Fruit fly (Drosophila melanogaster): Measurements from ENCODE around the gene CG12692.
A peak's percentile ranks its signal among the peaks of the same experiment; 100 is the strongest.
"Not testable (repeated sequence)": the region's sequence is repeated elsewhere in the genome, so short reads cannot be mapped to it uniquely, and the experiment has no call there.

Gene CG12692

dm6 chrX:4318701-4319100 lies 16.6 kb upstream of the CG12692 start, which contains the start of gene mei-9:
TSS of gene mei-9 (minus strand) at chrX:4318801.
- TF ChIP-seq trem (tag; optimal IDR thresholded peaks at IDR 0.05); caup (GFP tag; optimal IDR thresholded peaks at IDR 0.05; ENCODE audit: severe bottlenecking); lilli (GFP tag; optimal IDR thresholded peaks at IDR 0.05): not testable (repeated sequence)

DNA sequence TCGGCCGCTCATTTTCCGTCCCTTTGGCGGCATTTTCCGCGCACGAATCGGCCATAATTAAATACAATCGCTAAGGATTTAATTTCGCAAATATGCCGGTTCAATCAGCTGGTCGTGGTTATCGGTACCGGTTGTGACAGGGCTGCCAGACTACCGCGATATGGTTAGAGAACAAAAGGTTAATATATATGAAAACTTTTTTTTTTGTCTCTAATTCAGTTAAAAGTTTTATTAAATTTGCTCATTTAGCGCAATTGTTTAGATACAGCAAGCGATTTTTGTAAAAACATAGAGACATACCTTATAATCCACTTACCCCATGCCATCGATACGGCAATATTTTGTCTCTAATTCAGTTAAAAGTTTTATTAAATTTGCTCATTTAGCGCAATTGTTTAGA lies 15.9 kb upstream of the CG12692 start:
- TF ChIP-seq CG14050 (GFP tag; IDR thresholded peaks at IDR 0.05) (peak; percentile 27; the same call in 1 of the 3 replicates), lmd (GFP tag; IDR thresholded peaks at IDR 0.05) (peak; percentile 68), Mrtf (GFP tag; IDR thresholded peaks at IDR 0.05) (0 out of 3 replicates have a peak, but pooled peaks have one; percentile 30), E2f2 (GFP tag; IDR thresholded peaks at IDR 0.05) (peak; percentile 34; the same call in 1 of the 2 replicates), CG32772 (GFP tag; IDR thresholded peaks at IDR 0.05) (peak; percentile 68), HLH3B (GFP tag; IDR thresholded peaks at IDR 0.05) (peak; percentile 45; the same call in 1 of the 2 replicates), H2.0 (GFP tag; IDR thresholded peaks at IDR 0.05) (peak; percentile 53; the same call in 1 of the 2 replicates), esg (GFP tag; conservative IDR thresholded peaks at IDR 0.05) (peak; percentile 58), CG7357 (GFP tag; IDR thresholded peaks at IDR 0.05) (peak; percentile 16; the same call in 1 of the 3 replicates), rib (GFP tag; IDR thresholded peaks at IDR 0.05) (0 out of 2 replicates have a peak, but pooled peaks have one; percentile 40), B-H1 (GFP tag; IDR thresholded peaks at IDR 0.05) (peak; percentile 18; the same call in 1 of the 3 replicates), Ada2b (GFP tag; IDR thresholded peaks at IDR 0.05) (peak; percentile 71), zfh1 (GFP tag; IDR thresholded peaks at IDR 0.05) (peak; percentile 59; the same call in 1 of the 3 replicates), Taf1 (GFP tag; IDR thresholded peaks at IDR 0.05) (peak; percentile 67; the same call in 1 of the 2 replicates), Rx (GFP tag; IDR thresholded peaks at IDR 0.05) (peak; percentile 44; the same call in 1 of the 2 replicates), CG4730 (GFP tag; IDR thresholded peaks at IDR 0.05) (peak; percentile 51; the same call in 1 of the 2 replicates), wdn (GFP tag; IDR thresholded peaks at IDR 0.05) (0 out of 2 replicates have a peak, but pooled peaks have one; percentile 39), vvl (GFP tag; IDR thresholded peaks at IDR 0.05) (peak; percentile 69), pan (GFP tag; optimal IDR thresholded peaks at IDR 0.05 in 1 of 2, IDR thresholded peaks at IDR 0.05 in 1 of 2) (peak in 1 of 2 experiments; percentile 68), prd (GFP tag; IDR thresholded peaks at IDR 0.05) (peak; percentile 81), BEAF-32 (GFP tag; optimal IDR thresholded peaks at IDR 0.05) (peak; percentile 13), row (GFP tag; IDR thresholded peaks at IDR 0.05) (peak; percentile 81), Xrp1 (GFP tag; IDR thresholded peaks at IDR 0.05) (peak; percentile 48; the same call in 1 of the 2 replicates), CG4404 (GFP tag; IDR thresholded peaks at IDR 0.05) (peak; percentile 40; the same call in 1 of the 2 replicates), sob (GFP tag; IDR thresholded peaks at IDR 0.05) (peak; percentile 70), CG31224 (GFP tag; IDR thresholded peaks at IDR 0.05) (peak; percentile 46), Ets65A (GFP tag) (peak; percentile 58), slbo (GFP tag; IDR thresholded peaks at IDR 0.05) (peak; percentile 79), Sry-δ (GFP tag; optimal IDR thresholded peaks at IDR 0.05) (peak; percentile 8), H15 (GFP tag; IDR thresholded peaks at IDR 0.05) (0 out of 3 replicates have a peak, but pooled peaks have one; percentile 50), CG3847 (GFP tag; IDR thresholded peaks at IDR 0.05) (peak; percentile 46), ci (GFP tag; IDR thresholded peaks at IDR 0.05) (0 out of 3 replicates have a peak, but pooled peaks have one; percentile 37), CG11093 (GFP tag; IDR thresholded peaks at IDR 0.05) (peak; percentile 44; the same call in 1 of the 3 replicates), CG32532 (GFP tag; IDR thresholded peaks at IDR 0.05) (peak; percentile 78), unc-4 (GFP tag; IDR thresholded peaks at IDR 0.05; ENCODE audit: partially characterized antibody) (0 out of 2 replicates have a peak, but pooled peaks have one; percentile 29), CG6689 (GFP tag; IDR thresholded peaks at IDR 0.05) (peak; percentile 90), CG9932 (GFP tag; IDR thresholded peaks at IDR 0.05) (peak; percentile 66), Awh (GFP tag; IDR thresholded peaks at IDR 0.05) (0 out of 2 replicates have a peak, but pooled peaks have one; percentile 25), cas (GFP tag; IDR thresholded peaks at IDR 0.05) (peak; percentile 29; the same call in 1 of the 2 replicates), seq (GFP tag; IDR thresholded peaks at IDR 0.05) (0 out of 2 replicates have a peak, but pooled peaks have one; percentile 18), ttk (GFP tag; IDR thresholded peaks at IDR 0.05) (peak; percentile 70), sens-2 (GFP tag; IDR thresholded peaks at IDR 0.05) (0 out of 2 replicates have a peak, but pooled peaks have one; percentile 34), Drgx (GFP tag; IDR thresholded peaks at IDR 0.05) (peak; percentile 39; the same call in 1 of the 2 replicates), CG2889 (GFP tag; IDR thresholded peaks at IDR 0.05) (0 out of 3 replicates have a peak, but pooled peaks have one; percentile 18), peb (GFP tag; IDR thresholded peaks at IDR 0.05) (peak; percentile 42; the same call in 1 of the 2 replicates)
- not testable (repeated sequence) for TF ChIP-seq pan, prd (optimal IDR thresholded peaks at IDR 0.05)
